Fruit fly (Drosophila melanogaster) Kc167 (cell line): Measurements from ENCODE around the gene dpp.

ENCODE experiments used
- Myc ChIP-seq: fragments of >200 bp; optimal IDR thresholded peaks from 2 replicates; lab custom pipeline; 2017; ENCODE audit warnings: missing external identifiers
- insv ChIP-seq: fragments of >200 bp; optimal IDR thresholded peaks from 3 replicates; lab custom pipeline; 2018; ENCODE audit warnings: missing external identifiers
- psq ChIP-seq: fragments of >200 bp; optimal IDR thresholded peaks from 2 replicates; lab custom pipeline; 2017; ENCODE audit warnings: missing external identifiers
- ttk ChIP-seq: sonication (Bioruptor generic); optimal IDR thresholded peaks from 2 replicates; lab custom pipeline; 2017; ENCODE audit warnings: missing external identifiers

- no peak for TF ChIP-seq psq
- no peak for TF ChIP-seq insv
- TF ChIP-seq ttk (lab: Kevin White, UChicago): no peak
- no peak for TF ChIP-seq Myc (lab: Kevin White, UChicago)
Measured at dm6 chr2L:2432809-2433493, 4.8 kb downstream of the dpp start.
